Worm (Caenorhabditis elegans) whole organism, midembryonic: ENCODE results near the gene cin-4.

ENCODE experiments used
- T22C8.4 ChIP-seq: fragments of 200-800 bp; sonication (Bioruptor generic); IDR thresholded peaks from 2 replicates; pipeline ENCODE4 v1.3.6; 2022; ENCODE audit warnings: missing genetic modification characterization, missing compliant biosample characterization
- flt-1 ChIP-seq: fragments of 200-800 bp; sonication (Bioruptor generic); IDR thresholded peaks from 2 replicates; pipeline ENCODE4 v1.3.6; 2022; ENCODE audit warnings: missing genetic modification characterization, missing compliant biosample characterization
- klf-2 ChIP-seq: fragments of 200-800 bp; sonication (Bioruptor generic); conservative IDR thresholded peaks from 2 replicates; pipeline ENCODE4 v1.3.6; 2022; ENCODE audit warnings: missing genetic modification reagents, missing genetic modification characterization, missing compliant biosample characterization
- med-1 ChIP-seq: sonication (generic microtip); optimal IDR thresholded peaks from 2 replicates; lab custom pipeline; 2017; ENCODE audit warnings: missing genetic modification characterization, mild to moderate bottlenecking, missing compliant biosample characterization, antibody characterized with exemption, missing genetic modification reagents; ENCODE audit not compliant: insufficient read depth
- ref-1 ChIP-seq: fragments of 200-800 bp; sonication (Bioruptor generic); conservative IDR thresholded peaks from 2 replicates; pipeline ENCODE4 v1.3.6; 2022; ENCODE audit warnings: missing genetic modification reagents, missing genetic modification characterization, missing compliant biosample characterization
- tab-1 ChIP-seq: fragments of 200-800 bp; sonication (Bioruptor generic); IDR thresholded peaks from 2 replicates; pipeline ENCODE4 v1.3.6; 2022; ENCODE audit warnings: missing genetic modification characterization, missing compliant biosample characterization

DNA sequence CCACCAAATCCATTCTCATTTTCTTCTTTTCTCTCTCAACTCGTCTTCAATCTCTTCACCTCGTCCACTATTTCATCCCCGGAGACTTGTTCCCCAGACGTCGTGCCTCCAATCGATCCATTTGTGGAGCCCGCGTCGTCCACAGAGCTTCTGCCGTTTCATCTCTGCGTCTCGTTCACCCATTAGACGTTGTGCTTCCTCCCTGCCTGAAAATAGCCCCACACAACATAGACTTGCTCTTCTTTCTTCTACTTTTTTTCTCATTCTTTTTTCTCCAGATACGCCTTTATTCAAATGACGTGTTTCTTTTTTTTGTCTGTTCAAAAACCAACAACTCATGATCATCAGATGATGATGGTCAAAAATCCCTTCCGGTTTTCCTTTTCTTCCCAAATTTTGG, 45.1 kb upstream of the cin-4 start:
- TF ChIP-seq T22C8.4 (GFP tag; lab: Robert Waterston, UW) (no peak), ref-1 (no peak), flt-1 (GFP tag; lab: Robert Waterston, UW) (no peak), med-1 (GFP tag; lab: Kevin White, UChicago) (no peak), klf-2 (GFP tag; lab: Robert Waterston, UW) (no peak), tab-1 (GFP tag; lab: Robert Waterston, UW) (no peak)
